Fruit fly (Drosophila melanogaster): ENCODE results near the gene CG9287.
A peak's percentile ranks its signal among the peaks of the same experiment; 100 is the strongest.

The CG9287 gene

dm6 chr2L:8717618-8718336 lies 38.2 kb upstream of the CG9287 start (continued):
- peak; percentile 94 for TF ChIP-seq CG10209 (GFP tag; optimal IDR thresholded peaks at IDR 0.05)
- TF ChIP-seq CG7556 (GFP tag; optimal IDR thresholded peaks at IDR 0.05) = peak; percentile 97
- no peak for TF ChIP-seq hkb (optimal IDR thresholded peaks at IDR 0.05)
- peak; percentile 89 for TF ChIP-seq hkb (GFP tag; IDR thresholded peaks at IDR 0.05)
- TF ChIP-seq otp (GFP tag; IDR thresholded peaks at IDR 0.05) = peak; percentile 48; the same call in 1 of the 3 replicates
- TF ChIP-seq ara (GFP tag; IDR thresholded peaks at IDR 0.05) = peak; percentile 40
- peak; percentile 88 for TF ChIP-seq CG6854 (GFP tag; optimal IDR thresholded peaks at IDR 0.05)
- TF ChIP-seq HmgD (GFP tag; optimal IDR thresholded peaks at IDR 0.05) = no peak
- TF ChIP-seq fd96Cb (tag; optimal IDR thresholded peaks at IDR 0.05) = peak; percentile 85
- no peak for TF ChIP-seq Gsc (GFP tag; IDR thresholded peaks at IDR 0.05)
- TF ChIP-seq fu2 (GFP tag; optimal IDR thresholded peaks at IDR 0.05) = peak; percentile 51
- TF ChIP-seq CG9797 (GFP tag; optimal IDR thresholded peaks at IDR 0.05) = no peak
- peak; percentile 67 for TF ChIP-seq Bdp1 (GFP tag; optimal IDR thresholded peaks at IDR 0.05)
- TF ChIP-seq Sox102F (GFP tag; optimal IDR thresholded peaks at IDR 0.05) = peak; percentile 93
- peak; percentile 85 to 95 for TF ChIP-seq Trl (optimal IDR thresholded peaks at IDR 0.05)
- no peak for TF ChIP-seq Trl (GFP tag; optimal IDR thresholded peaks at IDR 0.05)
- peak; percentile 66 for TF ChIP-seq CG6654 (GFP tag; optimal IDR thresholded peaks at IDR 0.05)
- TF ChIP-seq Atf6 (GFP tag; IDR thresholded peaks at IDR 0.05) = peak; percentile 91
- no peak for TF ChIP-seq cad (GFP tag; optimal IDR thresholded peaks at IDR 0.05)
- peak; percentile 33 for TF ChIP-seq CG12236 (GFP tag; optimal IDR thresholded peaks at IDR 0.05)
- TF ChIP-seq CG2712 (tag; optimal IDR thresholded peaks at IDR 0.05) = peak; percentile 92
- TF ChIP-seq MBD-R2 (GFP tag; IDR thresholded peaks at IDR 0.05) = 0 out of 2 replicates have a peak, but pooled peaks have one; percentile 37
- TF ChIP-seq Optix (GFP tag; IDR thresholded peaks at IDR 0.05) = 0 out of 3 replicates have a peak, but pooled peaks have one; percentile 25
- peak; percentile 86 for TF ChIP-seq tgo (GFP tag; IDR thresholded peaks at IDR 0.05)
- no peak for TF ChIP-seq dati (GFP tag; IDR thresholded peaks at IDR 0.05)
- TF ChIP-seq CG15601 (tag; optimal IDR thresholded peaks at IDR 0.05) = peak; percentile 82
- TF ChIP-seq CG2129 (GFP tag; IDR thresholded peaks at IDR 0.05; ENCODE audit: partially characterized antibody) = no peak
- TF ChIP-seq ATbp (GFP tag; optimal IDR thresholded peaks at IDR 0.05) = peak; percentile 89
- peak; percentile 81 for TF ChIP-seq Nf-YB (GFP tag; optimal IDR thresholded peaks at IDR 0.05)
- TF ChIP-seq NC2β (GFP tag; optimal IDR thresholded peaks at IDR 0.05) = peak; percentile 23
- no peak for TF ChIP-seq da (GFP tag; optimal IDR thresholded peaks at IDR 0.05)
- TF ChIP-seq Sin3A (optimal IDR thresholded peaks at IDR 0.05) = no peak
- TF ChIP-seq Abd-B (GFP tag; optimal IDR thresholded peaks at IDR 0.05) = peak; percentile 86
- TF ChIP-seq HLHmδ (GFP tag; optimal IDR thresholded peaks at IDR 0.05) = peak; percentile 75
- TF ChIP-seq CG10654 (GFP tag; optimal IDR thresholded peaks at IDR 0.05) = peak; percentile 77
- peak; percentile 70 for TF ChIP-seq sisA (GFP tag; IDR thresholded peaks at IDR 0.05)
- TF ChIP-seq CHES-1-like (GFP tag; optimal IDR thresholded peaks at IDR 0.05) = peak; percentile 32
- peak; percentile 96 for TF ChIP-seq abd-A (tag; optimal IDR thresholded peaks at IDR 0.05)
- peak; percentile 90 for TF ChIP-seq tio (GFP tag; optimal IDR thresholded peaks at IDR 0.05)
- no peak for TF ChIP-seq sc (optimal IDR thresholded peaks at IDR 0.05)
- TF ChIP-seq sc (GFP tag; optimal IDR thresholded peaks at IDR 0.05) = peak; percentile 74
- TF ChIP-seq CG12391 (tag; optimal IDR thresholded peaks at IDR 0.05) = peak; percentile 94
- TF ChIP-seq al (GFP tag; IDR thresholded peaks at IDR 0.05) = peak; percentile 59; the same call in 1 of the 2 replicates
- peak; percentile 94 for TF ChIP-seq Sox100B (GFP tag; optimal IDR thresholded peaks at IDR 0.05)
- no peak for TF ChIP-seq lov (optimal IDR thresholded peaks at IDR 0.05)
- peak; percentile 60; the same call in 1 of the 3 replicates for TF ChIP-seq lov (GFP tag; IDR thresholded peaks at IDR 0.05)
- TF ChIP-seq nau (GFP tag; optimal IDR thresholded peaks at IDR 0.05) = peak; percentile 89
- TF ChIP-seq CG3407 (GFP tag; optimal IDR thresholded peaks at IDR 0.05) = peak; percentile 81
- TF ChIP-seq CG18764 (GFP tag; optimal IDR thresholded peaks at IDR 0.05) = peak; percentile 71
- TF ChIP-seq Nf-YA (GFP tag; IDR thresholded peaks at IDR 0.05) = peak; percentile 51
- TF ChIP-seq Hmr (GFP tag; optimal IDR thresholded peaks at IDR 0.05) = peak; percentile 95

Data from whole organism, embryonic.